Worm (Caenorhabditis elegans): ENCODE results near the gene Y47D7A.2.

DNA sequence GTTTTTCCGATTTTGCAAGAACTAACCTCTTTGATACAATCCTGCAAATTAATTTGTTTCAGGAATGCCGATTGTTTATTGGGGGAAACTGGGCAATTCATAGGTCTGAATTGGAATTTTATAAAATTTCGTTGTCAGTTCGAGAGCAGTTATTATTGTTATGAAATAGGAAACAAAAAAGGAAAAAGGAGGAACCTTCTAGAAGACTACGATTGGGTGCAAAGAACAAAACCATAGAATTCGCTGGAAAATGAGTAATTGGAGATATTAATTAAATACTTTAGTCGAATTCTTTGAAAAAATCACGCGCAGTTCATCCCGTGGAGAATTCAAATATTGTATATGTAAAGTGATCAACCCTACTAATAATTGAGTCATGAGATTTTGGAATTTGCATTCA, 32.7 kb upstream of the Y47D7A.2 start, which contains the start of gene F13A2.9:
- no peak for TF ChIP-seq W03F9.2 (tag; optimal IDR thresholded peaks at IDR 0.05)
- TF ChIP-seq him-1 (tag; optimal IDR thresholded peaks at IDR 0.05), result no peak
- no peak for TF ChIP-seq dao-5 (tag; optimal IDR thresholded peaks at IDR 0.05)

All from whole organism, L4/young adult.